Fruit fly (Drosophila melanogaster): Measurements from ENCODE around the gene ND-13B.

dm6 chr3L:10693709-10694403 is at the start of gene ND-13B:
- TF ChIP-seq psq (optimal IDR thresholded peaks at IDR 0.05) (no peak), CG8478 (optimal IDR thresholded peaks at IDR 0.05) (no peak), Dll (optimal IDR thresholded peaks at IDR 0.05) (no peak), pan (optimal IDR thresholded peaks at IDR 0.05) (no peak)
